Worm (Caenorhabditis elegans) whole organism, mixed stage, embryonic: Measurements from ENCODE around the gene msp-50.

ENCODE experiments used
- M03D4.4 ChIP-seq: sonication (generic microtip); optimal IDR thresholded peaks from 2 replicates; lab custom pipeline; 2017; ENCODE audit warnings: mild to moderate bottlenecking, missing genetic modification characterization, missing compliant biosample characterization
- bed-3 ChIP-seq: fragments of 200-800 bp; sonication (Bioruptor generic); optimal IDR thresholded peaks from 3 replicates; lab custom pipeline; 2018; ENCODE audit warnings: mild to moderate bottlenecking, missing genetic modification characterization, moderate library complexity, missing compliant biosample characterization
- blmp-1 ChIP-seq: fragments of 150-350 bp; optimal IDR thresholded peaks from 2 replicates; lab custom pipeline; 2014; ENCODE audit warnings: missing biosample characterization, missing genetic modification characterization
- ceh-39 ChIP-seq: fragments of 150-350 bp; optimal IDR thresholded peaks from 2 replicates; lab custom pipeline; 2014; ENCODE audit warnings: missing biosample characterization, missing genetic modification characterization
- ceh-83 ChIP-seq: fragments of 200-800 bp; sonication (Bioruptor generic); optimal IDR thresholded peaks from 2 replicates; lab custom pipeline; 2018; ENCODE audit warnings: mild to moderate bottlenecking, missing genetic modification characterization, missing compliant biosample characterization
- ces-1 ChIP-seq: fragments of 150-350 bp; optimal IDR thresholded peaks from 2 replicates; lab custom pipeline; 2014; ENCODE audit warnings: missing biosample characterization, missing genetic modification reagents, missing genetic modification characterization
- cnd-1 ChIP-seq: fragments of 200-800 bp; sonication (Bioruptor generic); optimal IDR thresholded peaks from 2 replicates; lab custom pipeline; 2018; ENCODE audit warnings: mild to moderate bottlenecking, missing genetic modification characterization, missing compliant biosample characterization
- drap-1 ChIP-seq: fragments of 200-800 bp; sonication (Bioruptor generic); optimal IDR thresholded peaks from 3 replicates; lab custom pipeline; 2018; ENCODE audit warnings: mild to moderate bottlenecking, missing genetic modification characterization, missing compliant biosample characterization
- elt-1 ChIP-seq: sonication (generic microtip); optimal IDR thresholded peaks from 2 replicates; lab custom pipeline; 2017; ENCODE audit warnings: missing genetic modification characterization, mild to moderate bottlenecking, missing compliant biosample characterization, antibody characterized with exemption, moderate library complexity, borderline replicate concordance; ENCODE audit not compliant: insufficient read depth
- elt-3 ChIP-seq: fragments of 150-350 bp; optimal IDR thresholded peaks from 2 replicates; lab custom pipeline; 2014; ENCODE audit warnings: missing biosample characterization, missing genetic modification characterization
- flh-1 ChIP-seq: fragments of 200-800 bp; sonication (Bioruptor generic); optimal IDR thresholded peaks from 2 replicates; lab custom pipeline; 2018; ENCODE audit warnings: mild to moderate bottlenecking, missing genetic modification characterization, moderate library complexity, missing compliant biosample characterization
- ham-2 ChIP-seq: fragments of 200-800 bp; sonication (Bioruptor generic); optimal IDR thresholded peaks from 2 replicates; lab custom pipeline; 2018; ENCODE audit warnings: mild to moderate bottlenecking, missing genetic modification characterization, missing compliant biosample characterization
- hlh-1 ChIP-seq: fragments of 150-350 bp; optimal IDR thresholded peaks from 2 replicates; lab custom pipeline; 2014; ENCODE audit warnings: missing biosample characterization, missing genetic modification reagents, missing genetic modification characterization
- lin-13 ChIP-seq: fragments of 150-350 bp; optimal IDR thresholded peaks from 2 replicates; lab custom pipeline; 2014; ENCODE audit warnings: missing biosample characterization, missing genetic modification characterization
- lin-32 ChIP-seq: fragments of 200-800 bp; sonication (Bioruptor generic); optimal IDR thresholded peaks from 2 replicates; lab custom pipeline; 2018; ENCODE audit warnings: mild to moderate bottlenecking, missing genetic modification characterization, missing compliant biosample characterization
- lsy-2 ChIP-seq: fragments of 150-350 bp; optimal IDR thresholded peaks from 2 replicates; lab custom pipeline; 2014; ENCODE audit warnings: missing biosample characterization, missing genetic modification characterization
- mab-5 ChIP-seq: fragments of 150-350 bp; optimal IDR thresholded peaks from 2 replicates; lab custom pipeline; 2014; ENCODE audit warnings: missing biosample characterization, missing genetic modification characterization
- mep-1 ChIP-seq: fragments of 150-350 bp; optimal IDR thresholded peaks from 2 replicates; lab custom pipeline; 2017; ENCODE audit warnings: missing biosample characterization, missing genetic modification reagents, missing genetic modification characterization, inconsistent platforms
- mls-2 ChIP-seq: sonication (generic microtip); optimal IDR thresholded peaks from 2 replicates; lab custom pipeline; 2016; ENCODE audit warnings: mild to moderate bottlenecking, missing genetic modification characterization, moderate library complexity, missing compliant biosample characterization
- nhr-12 ChIP-seq: fragments of 150-350 bp; optimal IDR thresholded peaks from 2 replicates; lab custom pipeline; 2014; ENCODE audit warnings: missing biosample characterization, missing genetic modification characterization
- nhr-2 ChIP-seq: fragments of 150-350 bp; optimal IDR thresholded peaks from 2 replicates; lab custom pipeline; 2014; ENCODE audit warnings: missing biosample characterization, missing genetic modification characterization
- nhr-237 ChIP-seq: fragments of 150-350 bp; optimal IDR thresholded peaks from 2 replicates; lab custom pipeline; 2014; ENCODE audit warnings: missing biosample characterization, missing genetic modification characterization
- nhr-76 ChIP-seq: sonication (generic microtip); optimal IDR thresholded peaks from 2 replicates; lab custom pipeline; 2017; ENCODE audit warnings: missing biosample characterization, missing genetic modification characterization
- pha-4 ChIP-seq: fragments of 150-350 bp; optimal IDR thresholded peaks from 2 replicates; lab custom pipeline; 2018; ENCODE audit warnings: missing biosample characterization, missing genetic modification reagents, missing genetic modification characterization
- sem-2 ChIP-seq: fragments of 200-800 bp; sonication (Bioruptor generic); optimal IDR thresholded peaks from 2 replicates; lab custom pipeline; 2018; ENCODE audit warnings: mild to moderate bottlenecking, missing genetic modification characterization, missing compliant biosample characterization
- snpc-4 ChIP-seq: fragments of 150-350 bp; optimal IDR thresholded peaks from 2 replicates; lab custom pipeline; 2014; ENCODE audit warnings: missing biosample characterization, missing genetic modification characterization
- sptf-1 ChIP-seq: sonication (generic microtip); optimal IDR thresholded peaks from 2 replicates; lab custom pipeline; 2017; ENCODE audit warnings: mild to moderate bottlenecking, missing genetic modification characterization, moderate library complexity, missing compliant biosample characterization
- tbx-8 ChIP-seq: fragments of 200-800 bp; sonication (Bioruptor generic); optimal IDR thresholded peaks from 2 replicates; lab custom pipeline; 2018; ENCODE audit warnings: mild to moderate bottlenecking, missing genetic modification characterization, moderate library complexity, missing compliant biosample characterization
- unc-120 ChIP-seq: sonication (generic microtip); optimal IDR thresholded peaks from 2 replicates; lab custom pipeline; 2017; ENCODE audit warnings: missing genetic modification characterization, missing compliant biosample characterization; ENCODE audit not compliant: poor library complexity, severe bottlenecking
- unc-39 ChIP-seq: fragments of 150-350 bp; optimal IDR thresholded peaks from 2 replicates; lab custom pipeline; 2014; ENCODE audit warnings: missing biosample characterization, missing genetic modification characterization
- unc-62 ChIP-seq: fragments of 150-350 bp; optimal IDR thresholded peaks from 2 replicates; lab custom pipeline; 2014; ENCODE audit warnings: missing biosample characterization, missing genetic modification reagents, missing genetic modification characterization
- zip-8 ChIP-seq: fragments of 150-350 bp; optimal IDR thresholded peaks from 2 replicates; lab custom pipeline; 2014; ENCODE audit warnings: missing biosample characterization, missing genetic modification characterization

The msp-50 gene

ce11 chrII:5195504-5195903 is 4.1 kb upstream of the msp-50 start, which contains the start of gene C34F11.5:
C34F11.5 (plus strand) TSS chrII:5195804.
- TF ChIP-seq unc-120 (tag; lab: Kevin White, UChicago) (no peak), ceh-83 (GFP tag; lab: Kevin White, UChicago) (no peak), lin-13 (no peak), cnd-1 (no peak), tbx-8 (GFP tag; lab: Kevin White, UChicago) (no peak), blmp-1 (no peak), bed-3 (GFP tag; lab: Kevin White, UChicago) (no peak), hlh-1 (tag; lab: Kevin White, UChicago) (no peak), unc-39 (tag; lab: Kevin White, UChicago) (no peak), M03D4.4 (no peak), nhr-2 (tag; lab: Kevin White, UChicago) (no peak), elt-3 (tag; lab: Kevin White, UChicago) (no peak)
- TF ChIP-seq, all 35 proteins: peak for 0

DNA sequence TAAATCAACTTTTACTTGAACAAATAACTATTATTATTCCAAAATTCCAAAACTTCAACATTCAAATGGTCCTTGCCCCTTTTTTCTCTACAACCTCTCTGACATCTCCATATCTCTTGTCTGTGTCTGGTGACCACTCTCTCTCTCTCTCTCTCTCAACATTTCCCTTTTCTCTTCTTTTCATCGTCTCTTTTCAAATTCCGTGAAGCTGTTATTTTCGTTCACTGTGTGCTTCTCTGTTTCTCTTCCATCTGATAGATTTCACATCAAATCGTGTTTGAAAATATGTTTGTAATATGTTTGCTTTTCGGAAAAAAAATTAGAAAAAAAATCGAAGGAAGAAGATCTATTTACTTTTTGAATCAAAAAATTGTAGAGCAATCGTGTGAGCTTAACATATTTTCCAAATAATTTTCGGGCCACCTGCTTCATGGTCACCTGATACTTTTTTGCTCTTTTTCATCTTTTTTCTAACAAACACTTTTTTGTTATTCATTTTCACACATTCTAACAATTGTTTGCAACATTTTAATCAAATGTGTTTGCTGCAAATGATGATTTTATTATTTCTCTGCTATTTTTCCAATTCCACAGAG is 1.5 kb downstream of the msp-50 start:
- TF ChIP-seq elt-1 (tag; lab: Kevin White, UChicago) = no peak
- TF ChIP-seq M03D4.4 = no peak
- no peak for TF ChIP-seq nhr-12 (tag; lab: Kevin White, UChicago)
- peak; percentile 13 for TF ChIP-seq mep-1 (tag; lab: Kevin White, UChicago)
- no peak for TF ChIP-seq ham-2 (GFP tag; lab: Kevin White, UChicago)
- no peak for TF ChIP-seq zip-8 (tag; lab: Kevin White, UChicago)
- TF ChIP-seq cnd-1 = no peak
- TF ChIP-seq lsy-2 (tag; lab: Kevin White, UChicago) = no peak
- peak; percentile 10 for TF ChIP-seq unc-62
- no peak for TF ChIP-seq flh-1 (GFP tag; lab: Kevin White, UChicago)
- no peak for TF ChIP-seq ces-1
- no peak for TF ChIP-seq pha-4 (tag; lab: Kevin White, UChicago)
- TF ChIP-seq mab-5 (tag; lab: Kevin White, UChicago) = no peak
- no peak for TF ChIP-seq snpc-4 (tag; lab: Kevin White, UChicago)
- no peak for TF ChIP-seq sem-2
- TF ChIP-seq lin-32 (GFP tag; lab: Kevin White, UChicago) = no peak
- TF ChIP-seq drap-1 (GFP tag; lab: Kevin White, UChicago) = no peak
- no peak for TF ChIP-seq hlh-1 (tag; lab: Kevin White, UChicago)
- TF ChIP-seq ceh-39 = no peak
- no peak for TF ChIP-seq nhr-237 (tag; lab: Kevin White, UChicago)
- TF ChIP-seq unc-120 (tag; lab: Kevin White, UChicago) = peak; percentile 58
- TF ChIP-seq blmp-1 = no peak
- TF ChIP-seq bed-3 (GFP tag; lab: Kevin White, UChicago) = no peak

ce11 chrII:5201922-5202562 is 2.4 kb downstream of the msp-50 start:
- TF ChIP-seq flh-1 (GFP tag; lab: Kevin White, UChicago) = no peak
- TF ChIP-seq unc-39 (tag; lab: Kevin White, UChicago) = no peak
- TF ChIP-seq hlh-1 (tag; lab: Kevin White, UChicago) = no peak
- no peak for TF ChIP-seq nhr-76 (tag; lab: Kevin White, UChicago)
- TF ChIP-seq sptf-1 (tag; lab: Kevin White, UChicago) = no peak
- no peak for TF ChIP-seq nhr-237 (tag; lab: Kevin White, UChicago)
- TF ChIP-seq M03D4.4 = no peak
- TF ChIP-seq, all 35 proteins: peak for 0

DNA sequence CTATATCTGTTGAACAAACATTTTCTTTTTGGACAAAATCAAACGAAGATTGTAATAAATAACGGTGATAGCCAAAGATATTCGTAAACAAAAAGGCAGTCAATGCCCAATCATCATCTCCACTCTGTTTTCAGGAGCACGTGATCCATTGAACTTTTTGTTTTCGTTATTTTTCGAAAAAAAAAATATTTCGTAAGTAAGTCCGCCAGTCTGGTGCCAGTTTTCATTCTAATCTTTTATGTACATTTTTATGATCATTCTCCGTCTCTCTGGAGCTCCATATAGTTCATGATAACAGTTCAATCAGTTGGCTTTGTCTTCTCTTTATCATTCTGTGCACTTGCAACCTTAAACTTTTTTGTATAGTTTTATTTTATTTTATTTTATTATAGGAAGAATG is 3.3 kb downstream of the msp-50 start, which contains the start of gene ampd-1:
Gene ampd-1, plus strand, starts transcription at position 393 of the 400 bp plus-strand sequence.
- TF ChIP-seq unc-120 (tag; lab: Kevin White, UChicago) (no peak), ces-1 (no peak), flh-1 (GFP tag; lab: Kevin White, UChicago) (no peak)

- no peak for TF ChIP-seq nhr-76 (tag; lab: Kevin White, UChicago)
- no peak for TF ChIP-seq zip-8 (tag; lab: Kevin White, UChicago)
- TF ChIP-seq ceh-83 (GFP tag; lab: Kevin White, UChicago) = no peak
- no peak for TF ChIP-seq blmp-1
- TF ChIP-seq elt-1 (tag; lab: Kevin White, UChicago) = no peak
- no peak for TF ChIP-seq M03D4.4
- no peak for TF ChIP-seq tbx-8 (GFP tag; lab: Kevin White, UChicago)
- no peak for TF ChIP-seq unc-62
- no peak for TF ChIP-seq nhr-2 (tag; lab: Kevin White, UChicago)
- no peak for TF ChIP-seq bed-3 (GFP tag; lab: Kevin White, UChicago)
- no peak for TF ChIP-seq ces-1
- no peak for TF ChIP-seq unc-39 (tag; lab: Kevin White, UChicago)
- no peak for TF ChIP-seq lin-13
- no peak for TF ChIP-seq drap-1 (GFP tag; lab: Kevin White, UChicago)
- TF ChIP-seq mls-2 (tag; lab: Kevin White, UChicago) = no peak
- TF ChIP-seq mab-5 (tag; lab: Kevin White, UChicago) = no peak
- TF ChIP-seq nhr-237 (tag; lab: Kevin White, UChicago) = no peak
Observed at ce11 chrII:5205286-5205685, 5.7 kb downstream of the msp-50 start.
